Worm (Caenorhabditis elegans): ENCODE data around the gene Y42G9A.1.

ce11 chrIII:6132068-6132467 is 17.7 kb upstream of the Y42G9A.1 start:
- no peak for TF ChIP-seq unc-62 (GFP tag; optimal IDR thresholded peaks at IDR 0.05)
- TF ChIP-seq nhr-90 (tag; optimal IDR thresholded peaks at IDR 0.05), result no peak
- TF ChIP-seq unc-130 (GFP tag; optimal IDR thresholded peaks at IDR 0.05), result no peak
- TF ChIP-seq tbx-9 (tag; optimal IDR thresholded peaks at IDR 0.05; ENCODE audit: borderline replicate concordance), result no peak
